Worm (Caenorhabditis elegans) whole organism, L3 larva: ENCODE data around the gene C01G10.14.

Experiments used
- R02D3.7 ChIP-seq: fragments of 150-350 bp; optimal IDR thresholded peaks from 2 replicates; lab custom pipeline; 2014; ENCODE audit warnings: missing biosample characterization, missing genetic modification characterization
- ZK546.5 ChIP-seq: sonication (generic microtip); optimal IDR thresholded peaks from 2 replicates; lab custom pipeline; 2017; ENCODE audit warnings: missing biosample characterization, missing genetic modification characterization
- aly-2 ChIP-seq: fragments of 150-350 bp; optimal IDR thresholded peaks from 2 replicates; lab custom pipeline; 2014; ENCODE audit warnings: missing biosample characterization, missing genetic modification characterization
- ama-1 ChIP-seq: fragments of 150-350 bp; optimal IDR thresholded peaks from 2 replicates; lab custom pipeline; 2018
- ceh-16 ChIP-seq: sonication (generic microtip); optimal IDR thresholded peaks from 2 replicates; lab custom pipeline; 2017; ENCODE audit warnings: missing biosample characterization, missing genetic modification characterization
- ceh-28 ChIP-seq: fragments of 150-350 bp; optimal IDR thresholded peaks from 2 replicates; lab custom pipeline; 2014; ENCODE audit warnings: missing biosample characterization, missing genetic modification reagents, missing genetic modification characterization
- ceh-9 ChIP-seq: sonication (generic microtip); optimal IDR thresholded peaks from 2 replicates; lab custom pipeline; 2018; ENCODE audit warnings: missing biosample characterization, missing genetic modification characterization
- daf-12 ChIP-seq: fragments of 150-350 bp; optimal IDR thresholded peaks from 2 replicates; lab custom pipeline; 2014; ENCODE audit warnings: missing biosample characterization, missing genetic modification reagents, missing genetic modification characterization
- egl-27 ChIP-seq: sonication (generic microtip); optimal IDR thresholded peaks from 4 replicates; lab custom pipeline; 2017; ENCODE audit warnings: missing biosample characterization, missing genetic modification reagents, missing genetic modification characterization
- egl-5 ChIP-seq: fragments of 150-350 bp; optimal IDR thresholded peaks from 2 replicates; lab custom pipeline; 2017; ENCODE audit warnings: missing biosample characterization, missing genetic modification reagents, missing genetic modification characterization, inconsistent platforms
- elt-2 ChIP-seq: sonication (generic microtip); optimal IDR thresholded peaks from 2 replicates; lab custom pipeline; 2016; ENCODE audit warnings: missing genetic modification reagents, mild to moderate bottlenecking, missing genetic modification characterization, missing compliant biosample characterization
- elt-3 ChIP-seq, 3 experiments: fragments of 150-350 bp in 1 of 3; sonication (generic microtip) in 2 of 3; optimal IDR thresholded peaks; 2 replicates in 2 of 3; 4 replicates in 1 of 3; lab custom pipeline; 2014 to 2017; ENCODE audit warnings: missing biosample characterization in 3 of 3, missing genetic modification characterization in 3 of 3
- eor-1 ChIP-seq, 2 experiments: fragments of 150-350 bp; optimal IDR thresholded peaks; 2 replicates each; lab custom pipeline; 2014 to 2018; ENCODE audit warnings: missing biosample characterization in 2 of 2, missing genetic modification characterization in 2 of 2
- fkh-10 ChIP-seq: sonication (generic microtip); optimal IDR thresholded peaks from 2 replicates; lab custom pipeline; 2017; ENCODE audit warnings: missing biosample characterization, missing genetic modification reagents, missing genetic modification characterization
- fkh-2 ChIP-seq: fragments of 150-350 bp; optimal IDR thresholded peaks from 2 replicates; lab custom pipeline; 2014; ENCODE audit warnings: missing biosample characterization, missing genetic modification reagents, missing genetic modification characterization
- fos-1 ChIP-seq: fragments of 150-350 bp; optimal IDR thresholded peaks from 2 replicates; lab custom pipeline; 2014; ENCODE audit warnings: missing biosample characterization, missing genetic modification characterization
- hmg-11 ChIP-seq: sonication (generic microtip); optimal IDR thresholded peaks from 2 replicates; lab custom pipeline; 2016; ENCODE audit warnings: missing genetic modification characterization, missing compliant biosample characterization
- lin-15B ChIP-seq: fragments of 150-350 bp; optimal IDR thresholded peaks from 2 replicates; lab custom pipeline; 2014; ENCODE audit warnings: missing biosample characterization, missing genetic modification characterization
- lin-39 ChIP-seq: fragments of 150-350 bp; optimal IDR thresholded peaks from 2 replicates; lab custom pipeline; 2018; ENCODE audit warnings: missing biosample characterization, missing genetic modification reagents, missing genetic modification characterization
- mdl-1 ChIP-seq: fragments of 150-350 bp; optimal IDR thresholded peaks from 2 replicates; lab custom pipeline; 2014; ENCODE audit warnings: missing biosample characterization, missing genetic modification characterization
- mml-1 ChIP-seq: fragments of 150-350 bp; sonication (generic microtip); optimal IDR thresholded peaks from 3 replicates; lab custom pipeline; 2014; ENCODE audit warnings: missing biosample characterization, missing genetic modification characterization
- nfya-1 ChIP-seq: sonication (generic microtip); optimal IDR thresholded peaks from 2 replicates; lab custom pipeline; 2017; ENCODE audit warnings: missing genetic modification characterization, mild to moderate bottlenecking, missing compliant biosample characterization, antibody characterized with exemption, moderate library complexity; ENCODE audit not compliant: insufficient read depth
- nhr-11 ChIP-seq: fragments of 150-350 bp; optimal IDR thresholded peaks from 2 replicates; lab custom pipeline; 2014; ENCODE audit warnings: missing biosample characterization, missing genetic modification characterization
- nhr-12 ChIP-seq: fragments of 150-350 bp; optimal IDR thresholded peaks from 2 replicates; lab custom pipeline; 2014; ENCODE audit warnings: missing biosample characterization, missing genetic modification characterization
- nhr-23 ChIP-seq: fragments of 150-350 bp; optimal IDR thresholded peaks from 2 replicates; lab custom pipeline; 2014; ENCODE audit warnings: missing biosample characterization, missing genetic modification reagents, missing genetic modification characterization
- nhr-237 ChIP-seq: fragments of 150-350 bp; optimal IDR thresholded peaks from 2 replicates; lab custom pipeline; 2014; ENCODE audit warnings: missing biosample characterization, missing genetic modification characterization
- nhr-25 ChIP-seq: sonication (generic microtip); optimal IDR thresholded peaks from 2 replicates; lab custom pipeline; 2017; ENCODE audit warnings: missing biosample characterization, missing genetic modification characterization
- nhr-28 ChIP-seq: fragments of 150-350 bp; optimal IDR thresholded peaks from 2 replicates; lab custom pipeline; 2014; ENCODE audit warnings: missing biosample characterization, missing genetic modification characterization
- nhr-43 ChIP-seq: sonication (generic microtip); optimal IDR thresholded peaks from 2 replicates; lab custom pipeline; 2016; ENCODE audit warnings: mild to moderate bottlenecking, missing genetic modification characterization, missing compliant biosample characterization; ENCODE audit not compliant: poor library complexity, severe bottlenecking
- nhr-67 ChIP-seq: fragments of 150-350 bp; optimal IDR thresholded peaks from 2 replicates; lab custom pipeline; 2014; ENCODE audit warnings: missing biosample characterization, missing genetic modification characterization
- nhr-76 ChIP-seq: fragments of 150-350 bp; sonication (generic microtip); optimal IDR thresholded peaks from 5 replicates; lab custom pipeline; 2014; ENCODE audit warnings: missing biosample characterization, missing genetic modification characterization
- nhr-77 ChIP-seq: fragments of 150-350 bp; optimal IDR thresholded peaks from 2 replicates; lab custom pipeline; 2014; ENCODE audit warnings: missing biosample characterization, missing genetic modification characterization
- pha-4 ChIP-seq: fragments of 150-350 bp; optimal IDR thresholded peaks from 2 replicates; lab custom pipeline; 2014; ENCODE audit warnings: missing biosample characterization, missing genetic modification reagents, missing genetic modification characterization
- pqm-1 ChIP-seq: fragments of 150-350 bp; optimal IDR thresholded peaks from 2 replicates; lab custom pipeline; 2017; ENCODE audit warnings: missing biosample characterization, missing genetic modification characterization, inconsistent platforms
- sea-2 ChIP-seq: fragments of 150-350 bp; sonication (generic microtip); optimal IDR thresholded peaks from 4 replicates; lab custom pipeline; 2014; ENCODE audit warnings: missing biosample characterization, missing genetic modification reagents, missing genetic modification characterization
- skn-1 ChIP-seq: fragments of 150-350 bp; optimal IDR thresholded peaks from 2 replicates; lab custom pipeline; 2014; ENCODE audit warnings: missing biosample characterization, missing genetic modification characterization
- snpc-4 ChIP-seq: fragments of 150-350 bp; optimal IDR thresholded peaks from 2 replicates; lab custom pipeline; 2014; ENCODE audit warnings: missing biosample characterization, missing genetic modification characterization
- tbx-2 ChIP-seq: sonication (generic microtip); optimal IDR thresholded peaks from 2 replicates; lab custom pipeline; 2016; ENCODE audit warnings: mild to moderate bottlenecking, missing genetic modification characterization, missing compliant biosample characterization
- zag-1 ChIP-seq: fragments of 150-350 bp; optimal IDR thresholded peaks from 2 replicates; lab custom pipeline; 2014; ENCODE audit warnings: missing biosample characterization, missing genetic modification characterization
- ztf-11 ChIP-seq: fragments of 150-350 bp; optimal IDR thresholded peaks from 2 replicates; lab custom pipeline; 2014; ENCODE audit warnings: missing biosample characterization, missing genetic modification characterization
- ztf-4 ChIP-seq: fragments of 150-350 bp; optimal IDR thresholded peaks from 2 replicates; lab custom pipeline; 2014; ENCODE audit warnings: missing biosample characterization, missing genetic modification characterization

The C01G10.14 gene

ce11 chrV:15148800-15149199 lies 43.1 kb upstream of the C01G10.14 start, which contains the start of gene T09F5.1:
T09F5.1 (plus strand) TSS chrV:15149100.
- TF ChIP-seq skn-1 (tag; lab: Kevin White, UChicago) (no peak), nhr-76 (no peak), mdl-1 (tag; lab: Kevin White, UChicago) (no peak), R02D3.7 (tag; lab: Kevin White, UChicago) (no peak), nhr-67 (no peak), eor-1 (tag; optimal IDR thresholded peaks at IDR 0.05; lab: Kevin White, UChicago) (no peak), mml-1 (tag; lab: Kevin White, UChicago) (no peak), fos-1 (no peak), nhr-11 (tag; lab: Kevin White, UChicago) (no peak), daf-12 (tag; lab: Kevin White, UChicago) (no peak), elt-2 (tag; lab: Kevin White, UChicago) (no peak), pqm-1 (tag; lab: Kevin White, UChicago) (no peak), egl-5 (tag; lab: Kevin White, UChicago) (no peak), nhr-237 (tag; lab: Kevin White, UChicago) (no peak), snpc-4 (tag; lab: Kevin White, UChicago) (no peak), zag-1 (no peak)
- TF ChIP-seq, all 47 proteins: peak for 0

ce11 chrV:15147776-15148175 lies 42.0 kb upstream of the C01G10.14 start, which contains the start of gene T09F5.20:
T09F5.20 (minus strand) TSS chrV:15147876.
- TF ChIP-seq ztf-4 (tag; lab: Kevin White, UChicago) (no peak), nhr-67 (no peak), nhr-237 (tag; lab: Kevin White, UChicago) (no peak), nhr-11 (tag; lab: Kevin White, UChicago) (no peak), mdl-1 (tag; lab: Kevin White, UChicago) (no peak), aly-2 (tag; lab: Kevin White, UChicago) (no peak), ztf-11 (tag; lab: Kevin White, UChicago) (no peak), nhr-12 (no peak), ceh-28 (tag; lab: Kevin White, UChicago) (no peak), eor-1 (tag; optimal IDR thresholded peaks at IDR 0.05; lab: Kevin White, UChicago) (no peak), skn-1 (tag; lab: Kevin White, UChicago) (no peak), ZK546.5 (no peak), R02D3.7 (tag; lab: Kevin White, UChicago) (no peak), fos-1 (no peak), egl-5 (tag; lab: Kevin White, UChicago) (no peak), fkh-10 (GFP tag; lab: Kevin White, UChicago) (no peak), mml-1 (tag; lab: Kevin White, UChicago) (no peak), tbx-2 (tag; lab: Kevin White, UChicago) (no peak), hmg-11 (no peak), lin-39 (tag; lab: Kevin White, UChicago) (no peak)

- TF ChIP-seq pha-4 (tag; lab: Kevin White, UChicago) (peak; percentile 93), snpc-4 (tag; lab: Kevin White, UChicago) (peak; percentile 71), lin-15B (peak; percentile 87), ama-1 (lab: Kevin White, UChicago) (no peak), sea-2 (no peak), nhr-25 (tag; lab: Kevin White, UChicago) (peak; percentile 49), ceh-16 (tag; lab: Kevin White, UChicago) (no peak), hmg-11 (peak; percentile 32), nhr-43 (tag; lab: Kevin White, UChicago) (peak; percentile 52), nhr-237 (tag; lab: Kevin White, UChicago) (no peak), nfya-1 (tag; lab: Kevin White, UChicago) (peak; percentile 71), nhr-23 (tag; lab: Kevin White, UChicago) (peak; percentile 92), ztf-11 (tag; lab: Kevin White, UChicago) (no peak), tbx-2 (tag; lab: Kevin White, UChicago) (no peak), elt-2 (tag; lab: Kevin White, UChicago) (peak; percentile 7)
Observed at ce11 chrV:15143798-15144197, 38.1 kb upstream of the C01G10.14 start, which contains the start of gene K08F9.4. K08F9.4 (plus strand) TSS chrV:15144019.

ce11 chrV:15143285-15143684 lies 37.5 kb upstream of the C01G10.14 start, which contains the start of gene K08F9.1:
K08F9.1 (minus strand) TSS chrV:15143385.
- no peak for TF ChIP-seq ztf-4 (tag; lab: Kevin White, UChicago)
- TF ChIP-seq ceh-9 (tag; lab: Kevin White, UChicago) = no peak
- TF ChIP-seq zag-1 = no peak
- no peak for TF ChIP-seq ztf-11 (tag; lab: Kevin White, UChicago)
- no peak for TF ChIP-seq fkh-2 (tag; lab: Kevin White, UChicago)
- TF ChIP-seq nhr-25 (tag; lab: Kevin White, UChicago) = no peak
- no peak for TF ChIP-seq nhr-23 (tag; lab: Kevin White, UChicago)
- TF ChIP-seq lin-39 (tag; lab: Kevin White, UChicago) = no peak
- TF ChIP-seq elt-3 (tag; optimal IDR thresholded peaks at IDR 0.05; lab: Kevin White, UChicago) = no peak
- TF ChIP-seq daf-12 (tag; lab: Kevin White, UChicago) = no peak
- no peak for TF ChIP-seq sea-2
- no peak for TF ChIP-seq nhr-28 (tag; lab: Kevin White, UChicago)
- TF ChIP-seq egl-27 = no peak
- no peak for TF ChIP-seq nhr-77 (tag; lab: Kevin White, UChicago)
- no peak for TF ChIP-seq pha-4 (tag; lab: Kevin White, UChicago)
- no peak for TF ChIP-seq ZK546.5
- no peak for TF ChIP-seq ceh-16 (tag; lab: Kevin White, UChicago)
